Worm (Caenorhabditis elegans): ENCODE measurements around the gene K08E4.3.

DNA sequence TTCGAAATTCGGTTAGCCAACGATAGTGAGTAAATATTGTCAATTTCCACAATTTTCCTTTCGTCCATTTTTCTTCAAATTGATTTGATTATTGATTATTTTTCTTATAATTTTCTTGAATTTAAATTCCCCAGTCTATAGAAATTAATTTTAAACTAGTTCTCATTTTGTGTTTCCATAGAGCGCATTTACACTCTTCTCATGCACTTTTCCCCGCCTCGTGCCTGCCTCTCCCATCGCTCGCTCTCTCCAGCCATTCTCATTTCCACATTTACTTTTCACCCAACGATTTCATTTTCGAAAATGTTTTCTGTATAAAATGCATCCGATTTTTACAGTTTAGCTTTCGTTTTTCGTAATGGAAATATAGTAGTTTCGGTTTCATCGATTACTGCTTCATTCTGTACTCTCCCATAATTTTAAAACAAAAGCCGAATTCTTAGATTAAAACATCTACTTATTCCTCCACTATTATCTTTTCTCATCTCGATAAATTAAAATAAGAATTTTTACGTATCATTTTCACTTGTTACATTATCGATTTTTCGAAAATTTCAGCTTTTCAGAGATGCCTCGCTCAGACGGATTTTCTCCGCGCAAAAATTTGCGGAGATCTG, 21.5 kb downstream of the K08E4.3 start, which contains the start of gene lex-1:
- TF ChIP-seq unc-62 (GFP tag; optimal IDR thresholded peaks at IDR 0.05) (no peak), nhr-12 (tag; optimal IDR thresholded peaks at IDR 0.05) (no peak), alr-1 (tag; optimal IDR thresholded peaks at IDR 0.05) (no peak), dmd-4 (tag; optimal IDR thresholded peaks at IDR 0.05) (no peak), ama-1 (optimal IDR thresholded peaks at IDR 0.05) (no peak), skn-1 (tag; optimal IDR thresholded peaks at IDR 0.05) (no peak), unc-39 (tag; optimal IDR thresholded peaks at IDR 0.05) (no peak), ceh-16 (tag; optimal IDR thresholded peaks at IDR 0.05) (no peak), ztf-1 (GFP tag; conservative IDR thresholded peaks at IDR 0.05) (no peak), lsy-2 (tag; optimal IDR thresholded peaks at IDR 0.05) (peak in 1 of 2 experiments; percentile 66)

All from whole organism, L2 larva.